Worm (Caenorhabditis elegans): ENCODE measurements around the gene D2007.2.

D2007.2 gene

ce11 chrIII:8148751-8149150, at the start of gene D2007.2:
Gene D2007.2 (plus strand): TSS chrIII:8148963.
- no peak for TF ChIP-seq nhr-23 (tag; optimal IDR thresholded peaks at IDR 0.05)

- TF ChIP-seq nhr-67 (tag; optimal IDR thresholded peaks at IDR 0.05) (no peak), elt-2 (tag; optimal IDR thresholded peaks at IDR 0.05) (no peak), nhr-76 (tag; optimal IDR thresholded peaks at IDR 0.05) (no peak), zag-1 (tag; optimal IDR thresholded peaks at IDR 0.05) (no peak), lin-15B (tag; optimal IDR thresholded peaks at IDR 0.05) (no peak), nhr-43 (tag; optimal IDR thresholded peaks at IDR 0.05; ENCODE audit: poor library complexity, severe bottlenecking) (no peak), lin-39 (tag; optimal IDR thresholded peaks at IDR 0.05) (no peak), ceh-16 (tag; optimal IDR thresholded peaks at IDR 0.05) (no peak), snpc-4 (tag; optimal IDR thresholded peaks at IDR 0.05) (no peak), ZK546.5 (tag; optimal IDR thresholded peaks at IDR 0.05) (no peak)
These were observed 49.7 kb upstream of the D2007.2 start, which contains the start of gene K06H7.1 for ce11 chrIII:8099022-8099421. Gene K06H7.1 (plus strand): TSS chrIII:8099322.

ce11 chrIII:8100960-8101359, 47.8 kb upstream of the D2007.2 start, which contains the start of gene plk-1:
Gene plk-1 (plus strand): TSS chrIII:8101348.
- TF ChIP-seq nhr-25 (tag; optimal IDR thresholded peaks at IDR 0.05) (peak; percentile 15), mml-1 (tag; optimal IDR thresholded peaks at IDR 0.05) (no peak), ceh-9 (tag; optimal IDR thresholded peaks at IDR 0.05) (no peak), unc-39 (tag; optimal IDR thresholded peaks at IDR 0.05) (no peak), nhr-76 (tag; optimal IDR thresholded peaks at IDR 0.05) (no peak), nhr-28 (tag; optimal IDR thresholded peaks at IDR 0.05) (no peak), ztf-11 (tag; optimal IDR thresholded peaks at IDR 0.05) (no peak), ceh-16 (tag; optimal IDR thresholded peaks at IDR 0.05) (no peak), nhr-11 (tag; optimal IDR thresholded peaks at IDR 0.05) (no peak), unc-62 (GFP tag; optimal IDR thresholded peaks at IDR 0.05) (no peak), snpc-4 (tag; optimal IDR thresholded peaks at IDR 0.05) (no peak), ceh-28 (tag; optimal IDR thresholded peaks at IDR 0.05) (no peak), lin-15B (tag; optimal IDR thresholded peaks at IDR 0.05) (peak; percentile 54), ZK546.5 (tag; optimal IDR thresholded peaks at IDR 0.05) (no peak), pha-4 (tag; optimal IDR thresholded peaks at IDR 0.05) (peak; percentile 63), nhr-67 (tag; optimal IDR thresholded peaks at IDR 0.05) (no peak), mdl-1 (tag; optimal IDR thresholded peaks at IDR 0.05) (no peak), elt-2 (tag; optimal IDR thresholded peaks at IDR 0.05) (no peak), nhr-12 (tag; optimal IDR thresholded peaks at IDR 0.05) (no peak), jun-1 (tag; optimal IDR thresholded peaks at IDR 0.05) (no peak), aly-2 (tag; optimal IDR thresholded peaks at IDR 0.05) (no peak), eor-1 (tag; optimal IDR thresholded peaks at IDR 0.05) (no peak), pqm-1 (tag; optimal IDR thresholded peaks at IDR 0.05) (no peak), R02D3.7 (tag; optimal IDR thresholded peaks at IDR 0.05) (peak; percentile 84), lsy-12 (tag; optimal IDR thresholded peaks at IDR 0.05) (no peak), lin-39 (tag; optimal IDR thresholded peaks at IDR 0.05) (peak; percentile 62), hmg-11 (tag; optimal IDR thresholded peaks at IDR 0.05) (peak; percentile 27), fkh-10 (GFP tag; optimal IDR thresholded peaks at IDR 0.05) (no peak), fkh-2 (tag; optimal IDR thresholded peaks at IDR 0.05) (no peak), ztf-4 (tag; optimal IDR thresholded peaks at IDR 0.05) (no peak), sea-2 (GFP tag; optimal IDR thresholded peaks at IDR 0.05) (no peak), egl-5 (tag; optimal IDR thresholded peaks at IDR 0.05) (no peak), elt-3 (tag; optimal IDR thresholded peaks at IDR 0.05) (no peak), nfya-1 (tag; optimal IDR thresholded peaks at IDR 0.05; ENCODE audit: insufficient read depth) (peak; percentile 59), nhr-23 (tag; optimal IDR thresholded peaks at IDR 0.05) (no peak), ama-1 (optimal IDR thresholded peaks at IDR 0.05) (no peak), egl-27 (tag; optimal IDR thresholded peaks at IDR 0.05) (no peak), fos-1 (tag; optimal IDR thresholded peaks at IDR 0.05) (no peak), skn-1 (tag; optimal IDR thresholded peaks at IDR 0.05) (no peak), ceh-82 (tag; optimal IDR thresholded peaks at IDR 0.05) (no peak)

Measured in whole organism, L3 larva.